Worm (Caenorhabditis elegans): Measurements from ENCODE around the gene F26A1.1.

F26A1.1 gene

ce11 chrIII:4829440-4829839, 20.9 kb upstream of the F26A1.1 start, which contains the start of gene F26A1.9:
Gene F26A1.9, minus strand, starts transcription at chrIII:4829540.
- no peak for TF ChIP-seq zip-8 (tag; optimal IDR thresholded peaks at IDR 0.05)
- no peak for TF ChIP-seq lin-32 (GFP tag; optimal IDR thresholded peaks at IDR 0.05)
- TF ChIP-seq ham-2 (GFP tag; optimal IDR thresholded peaks at IDR 0.05), result no peak
- TF ChIP-seq sptf-1 (tag; optimal IDR thresholded peaks at IDR 0.05), result no peak
- TF ChIP-seq unc-120 (tag; optimal IDR thresholded peaks at IDR 0.05; ENCODE audit: poor library complexity, severe bottlenecking), result no peak
- no peak for TF ChIP-seq blmp-1 (tag; optimal IDR thresholded peaks at IDR 0.05)
- no peak for TF ChIP-seq ceh-43 (GFP tag; optimal IDR thresholded peaks at IDR 0.05)
- TF ChIP-seq ceh-83 (GFP tag; optimal IDR thresholded peaks at IDR 0.05), result no peak
- no peak for TF ChIP-seq flh-1 (GFP tag; optimal IDR thresholded peaks at IDR 0.05)
- TF ChIP-seq snpc-4 (tag; optimal IDR thresholded peaks at IDR 0.05), result no peak
- TF ChIP-seq nhr-28 (tag; optimal IDR thresholded peaks at IDR 0.05), result no peak
- no peak for TF ChIP-seq elt-3 (tag; optimal IDR thresholded peaks at IDR 0.05)
- no peak for TF ChIP-seq ceh-39 (tag; optimal IDR thresholded peaks at IDR 0.05)

- TF ChIP-seq sem-2 (GFP tag; optimal IDR thresholded peaks at IDR 0.05) (no peak), ceh-83 (GFP tag; optimal IDR thresholded peaks at IDR 0.05) (no peak), M03D4.4 (tag; optimal IDR thresholded peaks at IDR 0.05) (no peak)
Measured at ce11 chrIII:4830207-4830606, 20.1 kb upstream of the F26A1.1 start, which contains the start of gene nspd-9. Gene nspd-9, minus strand, starts transcription at chrIII:4830307.

ce11 chrIII:4837429-4837828, 12.9 kb upstream of the F26A1.1 start, which contains the start of the genes acbp-7 and F26A1.19:
Gene acbp-7, plus strand, starts transcription at chrIII:4837729.
Gene F26A1.19, plus strand, starts transcription at chrIII:4837731.
- TF ChIP-seq drap-1 (GFP tag; optimal IDR thresholded peaks at IDR 0.05), result no peak
- TF ChIP-seq unc-120 (tag; optimal IDR thresholded peaks at IDR 0.05; ENCODE audit: poor library complexity, severe bottlenecking), result no peak
- TF ChIP-seq tbx-8 (GFP tag; optimal IDR thresholded peaks at IDR 0.05), result no peak
- no peak for TF ChIP-seq ceh-83 (GFP tag; optimal IDR thresholded peaks at IDR 0.05)
- TF ChIP-seq M03D4.4 (tag; optimal IDR thresholded peaks at IDR 0.05), result no peak
- no peak for TF ChIP-seq lin-32 (GFP tag; optimal IDR thresholded peaks at IDR 0.05)
- no peak for TF ChIP-seq blmp-1 (tag; optimal IDR thresholded peaks at IDR 0.05)
- no peak for TF ChIP-seq sptf-1 (tag; optimal IDR thresholded peaks at IDR 0.05)
- TF ChIP-seq elt-3 (tag; optimal IDR thresholded peaks at IDR 0.05), result no peak
- TF ChIP-seq elt-1 (tag; optimal IDR thresholded peaks at IDR 0.05; ENCODE audit: borderline replicate concordance, insufficient read depth), result no peak
- no peak for TF ChIP-seq unc-62 (GFP tag; optimal IDR thresholded peaks at IDR 0.05)
- TF ChIP-seq snpc-4 (tag; optimal IDR thresholded peaks at IDR 0.05), result no peak
- TF ChIP-seq ceh-39 (tag; optimal IDR thresholded peaks at IDR 0.05), result no peak
- TF ChIP-seq mls-2 (tag; optimal IDR thresholded peaks at IDR 0.05), result no peak
- TF ChIP-seq flh-1 (GFP tag; optimal IDR thresholded peaks at IDR 0.05), result no peak
- TF ChIP-seq bed-3 (GFP tag; optimal IDR thresholded peaks at IDR 0.05), result no peak

DNA sequence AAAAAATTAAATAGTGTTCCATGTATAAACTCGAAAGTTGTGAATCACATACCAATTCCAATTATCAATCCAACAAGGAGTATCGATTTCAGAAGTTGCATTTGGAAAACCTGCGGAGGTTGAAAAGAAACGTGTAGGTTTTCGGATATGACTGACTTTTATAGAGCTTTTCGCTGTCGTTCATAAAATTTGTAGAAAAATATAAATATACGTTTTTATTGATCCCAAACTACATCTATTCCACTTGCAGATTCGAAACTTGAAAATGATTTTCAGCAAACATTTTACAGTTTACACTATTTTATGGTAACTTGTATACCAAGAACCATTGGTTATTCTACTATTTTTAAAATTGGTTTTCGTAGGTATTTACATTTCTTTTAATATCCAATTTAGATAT, 8.1 kb upstream of the F26A1.1 start, which contains the start of gene clec-156:
Gene clec-156 (minus strand): TSS at position 101 of the 400 bp plus-strand sequence.
- TF ChIP-seq flh-1 (GFP tag; optimal IDR thresholded peaks at IDR 0.05) (no peak), nhr-2 (tag; optimal IDR thresholded peaks at IDR 0.05) (no peak), unc-39 (tag; optimal IDR thresholded peaks at IDR 0.05) (no peak), blmp-1 (tag; optimal IDR thresholded peaks at IDR 0.05) (no peak), lin-13 (tag; optimal IDR thresholded peaks at IDR 0.05) (no peak), ceh-83 (GFP tag; optimal IDR thresholded peaks at IDR 0.05) (no peak), ces-1 (GFP tag; optimal IDR thresholded peaks at IDR 0.05) (no peak), mab-5 (tag; optimal IDR thresholded peaks at IDR 0.05) (no peak), pha-4 (tag; optimal IDR thresholded peaks at IDR 0.05) (no peak)

- TF ChIP-seq snpc-4 (tag; optimal IDR thresholded peaks at IDR 0.05) (no peak), lsy-2 (tag; optimal IDR thresholded peaks at IDR 0.05) (no peak), cnd-1 (tag; optimal IDR thresholded peaks at IDR 0.05) (no peak), nhr-28 (tag; optimal IDR thresholded peaks at IDR 0.05) (no peak), drap-1 (GFP tag; optimal IDR thresholded peaks at IDR 0.05) (no peak), ham-2 (GFP tag; optimal IDR thresholded peaks at IDR 0.05) (no peak), lin-13 (tag; optimal IDR thresholded peaks at IDR 0.05) (no peak), bed-3 (GFP tag; optimal IDR thresholded peaks at IDR 0.05) (no peak), tbx-8 (GFP tag; optimal IDR thresholded peaks at IDR 0.05) (no peak), nhr-237 (tag; optimal IDR thresholded peaks at IDR 0.05) (no peak), ceh-39 (tag; optimal IDR thresholded peaks at IDR 0.05) (no peak)
Measured at ce11 chrIII:4844327-4844726, 6.0 kb upstream of the F26A1.1 start, which contains the start of the genes clec-157 and fkh-5. Gene clec-157, minus strand, starts transcription at chrIII:4844427. Gene fkh-5, plus strand, starts transcription at chrIII:4844662.
